Fruit fly (Drosophila melanogaster) whole organism, adult: Measurements from ENCODE around the gene FarO.
A peak's percentile ranks its signal among the peaks of the same experiment; 100 is the strongest.

Source experiments
- CG11617 ChIP-seq: fragments of 200-800 bp; sonication (Bioruptor generic); optimal IDR thresholded peaks from 2 replicates; lab custom pipeline; 2017; ENCODE audit warnings: mild to moderate bottlenecking, missing biosample characterization, missing genetic modification reagents, missing genetic modification characterization
- CG12768 ChIP-seq: fragments of 200-800 bp; sonication (Bioruptor generic); optimal IDR thresholded peaks from 2 replicates; lab custom pipeline; 2017; ENCODE audit warnings: missing biosample characterization, missing genetic modification characterization, mild to moderate bottlenecking, moderate library complexity, missing genetic modification reagents
- CG14711 ChIP-seq: fragments of 200-800 bp; sonication (Bioruptor generic); optimal IDR thresholded peaks from 2 replicates; lab custom pipeline; 2018; ENCODE audit warnings: missing biosample characterization, mild to moderate bottlenecking, missing genetic modification characterization, moderate library complexity
- CG1620 ChIP-seq: fragments of 200-800 bp; sonication (Bioruptor generic); optimal IDR thresholded peaks from 2 replicates; lab custom pipeline; 2016; ENCODE audit warnings: missing biosample characterization, missing genetic modification characterization
- CG33017 ChIP-seq: fragments of 200-800 bp; sonication (Bioruptor generic); optimal IDR thresholded peaks from 2 replicates; lab custom pipeline; 2018; ENCODE audit warnings: missing biosample characterization, mild to moderate bottlenecking, missing genetic modification characterization, moderate library complexity
- CG5204 ChIP-seq: fragments of 200-800 bp; sonication (Bioruptor generic); optimal IDR thresholded peaks from 2 replicates; lab custom pipeline; 2016; ENCODE audit warnings: missing biosample characterization, missing genetic modification characterization
- CG7045 ChIP-seq: fragments of 200-800 bp; sonication (Bioruptor generic); optimal IDR thresholded peaks from 2 replicates; lab custom pipeline; 2017; ENCODE audit warnings: missing biosample characterization, mild to moderate bottlenecking, missing genetic modification characterization
- CG7101 ChIP-seq: fragments of 200-800 bp; sonication (Bioruptor generic); optimal IDR thresholded peaks from 2 replicates; lab custom pipeline; 2018; ENCODE audit warnings: missing biosample characterization, mild to moderate bottlenecking, missing genetic modification characterization, moderate library complexity
- Clk ChIP-seq: fragments of 200-800 bp; sonication (Bioruptor generic); optimal IDR thresholded peaks from 2 replicates; lab custom pipeline; 2017; ENCODE audit warnings: missing biosample characterization, missing genetic modification characterization
- Crg-1 ChIP-seq: fragments of 200-800 bp; sonication (Bioruptor generic); optimal IDR thresholded peaks from 2 replicates; lab custom pipeline; 2016; ENCODE audit warnings: missing biosample characterization, missing genetic modification characterization
- Hr96 ChIP-seq: fragments of 200-800 bp; sonication (Bioruptor generic); optimal IDR thresholded peaks from 2 replicates; lab custom pipeline; 2016; ENCODE audit warnings: missing biosample characterization, missing genetic modification characterization
- Mnt ChIP-seq: fragments of 200-800 bp; sonication (Bioruptor generic); optimal IDR thresholded peaks from 2 replicates; lab custom pipeline; 2016; ENCODE audit warnings: missing biosample characterization, mild to moderate bottlenecking, missing genetic modification characterization
- bab1 ChIP-seq: fragments of 200-800 bp; sonication (Bioruptor generic); optimal IDR thresholded peaks from 3 replicates; lab custom pipeline; 2019; ENCODE audit warnings: missing biosample characterization, mild to moderate bottlenecking, missing genetic modification characterization, moderate library complexity
- cic ChIP-seq: fragments of 200-800 bp; sonication (Bioruptor generic); optimal IDR thresholded peaks from 2 replicates; lab custom pipeline; 2017; ENCODE audit warnings: missing biosample characterization, mild to moderate bottlenecking, missing genetic modification characterization, moderate library complexity
- cnc ChIP-seq, 2 experiments: fragments of >200 bp; optimal IDR thresholded peaks; 2 replicates each; lab custom pipeline; 2017
- kay ChIP-seq: fragments of 200-800 bp; sonication (Bioruptor generic); peaks from one replicate; lab custom pipeline; 2016; ENCODE audit warnings: missing biosample characterization, missing genetic modification characterization, borderline replicate concordance
- ovo ChIP-seq: fragments of 200-800 bp; sonication (Bioruptor generic); optimal IDR thresholded peaks from 2 replicates; lab custom pipeline; 2016; ENCODE audit warnings: missing biosample characterization, missing genetic modification characterization
- pad ChIP-seq: fragments of 200-800 bp; sonication (Bioruptor generic); optimal IDR thresholded peaks from 3 replicates; lab custom pipeline; 2017; ENCODE audit warnings: missing biosample characterization, missing genetic modification characterization, mild to moderate bottlenecking, moderate library complexity, missing genetic modification reagents
- tj ChIP-seq: fragments of 200-800 bp; sonication (Bioruptor generic); optimal IDR thresholded peaks from 3 replicates; lab custom pipeline; 2017; ENCODE audit warnings: missing biosample characterization, mild to moderate bottlenecking, missing genetic modification characterization, moderate library complexity
- toe ChIP-seq: fragments of 200-800 bp; sonication (Bioruptor generic); optimal IDR thresholded peaks from 2 replicates; lab custom pipeline; 2016; ENCODE audit warnings: missing biosample characterization, missing genetic modification characterization

FarO gene

dm6 chrX:2194208-2195094 is 9.2 kb downstream of the FarO start:
- peak; percentile 37 for TF ChIP-seq ovo (GFP tag; lab: Kevin White, UChicago)
- no peak for TF ChIP-seq CG33017
- peak; percentile 34 for TF ChIP-seq Mnt (GFP tag; lab: Kevin White, UChicago)
- peak; percentile 46 for TF ChIP-seq tj (GFP tag; lab: Kevin White, UChicago)
- TF ChIP-seq CG1620 (GFP tag; lab: Kevin White, UChicago), result peak; percentile 13
- peak; percentile 92 for TF ChIP-seq pad (GFP tag; lab: Kevin White, UChicago)
- no peak for TF ChIP-seq Crg-1 (GFP tag; lab: Kevin White, UChicago)
- TF ChIP-seq CG7045, result no peak
- peak; percentile 81 for TF ChIP-seq cic (GFP tag; lab: Kevin White, UChicago)

- TF ChIP-seq CG7045 (no peak), CG1620 (GFP tag; lab: Kevin White, UChicago) (no peak), CG14711 (tag; lab: Kevin White, UChicago) (no peak)
These were observed 9.9 kb downstream of the FarO start, which contains the start of gene CG14053 for dm6 chrX:2193809-2194207. Gene CG14053, minus strand, starts transcription at chrX:2193909.

dm6 chrX:2193158-2193557 is 10.5 kb downstream of the FarO start:
- TF ChIP-seq CG14711 (tag; lab: Kevin White, UChicago) (no peak), tj (GFP tag; lab: Kevin White, UChicago) (no peak), CG11617 (GFP tag; lab: Kevin White, UChicago) (no peak), cic (GFP tag; lab: Kevin White, UChicago) (no peak), kay (GFP tag; lab: Kevin White, UChicago) (no peak), CG33017 (no peak), CG12768 (GFP tag; lab: Kevin White, UChicago) (no peak), pad (GFP tag; lab: Kevin White, UChicago) (no peak), cnc (optimal IDR thresholded peaks at IDR 0.05; lab: Kevin White, UChicago) (no peak), Clk (no peak), Mnt (GFP tag; lab: Kevin White, UChicago) (no peak), CG7045 (no peak), Crg-1 (GFP tag; lab: Kevin White, UChicago) (no peak), CG7101 (no peak), Hr96 (no peak), CG5204 (GFP tag; lab: Kevin White, UChicago) (no peak), CG1620 (GFP tag; lab: Kevin White, UChicago) (no peak), toe (GFP tag; lab: Kevin White, UChicago) (no peak), bab1 (GFP tag; lab: Kevin White, UChicago) (no peak), ovo (GFP tag; lab: Kevin White, UChicago) (no peak)

dm6 chrX:2191896-2192295 is 11.8 kb downstream of the FarO start:
- TF ChIP-seq cic (GFP tag; lab: Kevin White, UChicago), result no peak
- no peak for TF ChIP-seq CG33017
- TF ChIP-seq Hr96, result no peak
- no peak for TF ChIP-seq CG11617 (GFP tag; lab: Kevin White, UChicago)
- no peak for TF ChIP-seq Mnt (GFP tag; lab: Kevin White, UChicago)
- TF ChIP-seq tj (GFP tag; lab: Kevin White, UChicago), result no peak
- TF ChIP-seq toe (GFP tag; lab: Kevin White, UChicago), result no peak

dm6 chrX:2188888-2189287 is 14.8 kb downstream of the FarO start, which contains the start of gene Mct1:
Gene Mct1, plus strand, starts transcription at chrX:2189188.
- no peak for TF ChIP-seq tj (GFP tag; lab: Kevin White, UChicago)
- TF ChIP-seq Crg-1 (GFP tag; lab: Kevin White, UChicago), result no peak
- TF ChIP-seq cnc (optimal IDR thresholded peaks at IDR 0.05; lab: Kevin White, UChicago), result no peak
- no peak for TF ChIP-seq CG12768 (GFP tag; lab: Kevin White, UChicago)
- TF ChIP-seq toe (GFP tag; lab: Kevin White, UChicago), result no peak
- TF ChIP-seq pad (GFP tag; lab: Kevin White, UChicago), result no peak
- TF ChIP-seq Mnt (GFP tag; lab: Kevin White, UChicago), result no peak
- no peak for TF ChIP-seq Hr96
- TF ChIP-seq CG7101, result no peak

- TF ChIP-seq Mnt (GFP tag; lab: Kevin White, UChicago) (no peak), bab1 (GFP tag; lab: Kevin White, UChicago) (no peak), pad (GFP tag; lab: Kevin White, UChicago) (peak; percentile 15), CG12768 (GFP tag; lab: Kevin White, UChicago) (no peak), ovo (GFP tag; lab: Kevin White, UChicago) (no peak)
These were observed 16.1 kb downstream of the FarO start, which contains the start of gene CG3457 for dm6 chrX:2187520-2187919. Gene CG3457, plus strand, starts transcription at chrX:2187820.

dm6 chrX:2186555-2186954 is 17.1 kb downstream of the FarO start, which contains the start of gene CG17777:
Gene CG17777, plus strand, starts transcription at chrX:2186855.
- TF ChIP-seq Clk, result no peak
- TF ChIP-seq CG7045, result no peak
- TF ChIP-seq cic (GFP tag; lab: Kevin White, UChicago), result no peak
- TF ChIP-seq tj (GFP tag; lab: Kevin White, UChicago), result no peak
- no peak for TF ChIP-seq Mnt (GFP tag; lab: Kevin White, UChicago)
- TF ChIP-seq CG7101, result no peak
